Comparison of ENCODE assay signal across 4 worm cellular contexts in genomic region chrIV:12416629-12417404, ce11.
TF ChIP-seq lines count a peak whose summit lies in the region.

No protein-coding gene starts in this region.

TF ChIP-seq in whole organism, L2 larva, 48 proteins besides CTCF, POLR2A, EP300 and RAD21:
- TF ChIP-seq egl-27 (tag; optimal IDR thresholded peaks at IDR 0.05; lab: Kevin White, UChicago) (no peak), sma-9 (GFP tag; optimal IDR thresholded peaks at IDR 0.05; lab: Kevin White, UChicago) (peak; percentile 21), sma-9 (tag; optimal IDR thresholded peaks at IDR 0.05; lab: Kevin White, UChicago) (no peak), sma-3 (GFP tag; optimal IDR thresholded peaks at IDR 0.05; lab: Kevin White, UChicago) (peak; percentile 13), C34F6.9 (tag; optimal IDR thresholded peaks at IDR 0.05; lab: Kevin White, UChicago) (peak; percentile 4), unc-55 (GFP tag; optimal IDR thresholded peaks at IDR 0.05; lab: Kevin White, UChicago) (no peak), gmeb-1 (tag; optimal IDR thresholded peaks at IDR 0.05; lab: Kevin White, UChicago) (no peak), lin-11 (tag; optimal IDR thresholded peaks at IDR 0.05; lab: Kevin White, UChicago) (peak; percentile 11), nhr-129 (tag; optimal IDR thresholded peaks at IDR 0.05; lab: Kevin White, UChicago) (peak; percentile 58), crh-2 (tag; optimal IDR thresholded peaks at IDR 0.05; lab: Kevin White, UChicago) (no peak), lin-13 (GFP tag; optimal IDR thresholded peaks at IDR 0.05; lab: Kevin White, UChicago) (no peak), ceh-16 (tag; optimal IDR thresholded peaks at IDR 0.05; lab: Kevin White, UChicago) (no peak), lsy-2 (tag; optimal IDR thresholded peaks at IDR 0.05; lab: Kevin White, UChicago) (peak in 1 of 2 experiments; percentile 26)
TF ChIP-seq in whole organism, L2 larva: peak in this region for 6.

TF ChIP-seq in whole organism, L4 larva, 104 proteins besides CTCF, POLR2A, EP300 and RAD21 (continues in another document):
- TF ChIP-seq duxl-1 (tag; optimal IDR thresholded peaks at IDR 0.05; lab: Kevin White, UChicago; ENCODE audit: poor library complexity) (peak; percentile 9), cey-2 (tag; optimal IDR thresholded peaks at IDR 0.05; lab: Kevin White, UChicago; ENCODE audit: borderline replicate concordance, insufficient read depth) (no peak), daf-16 (GFP tag; optimal IDR thresholded peaks at IDR 0.05; lab: Kevin White, UChicago) (peak in 1 of 2 experiments; percentile 31), daf-16 (tag; optimal IDR thresholded peaks at IDR 0.05; lab: Kevin White, UChicago) (peak; percentile 45), ZK546.5 (tag; optimal IDR thresholded peaks at IDR 0.05; lab: Kevin White, UChicago) (no peak), hlh-30 (tag; optimal IDR thresholded peaks at IDR 0.05; lab: Kevin White, UChicago; ENCODE audit: insufficient read depth) (no peak), ces-1 (GFP tag; optimal IDR thresholded peaks at IDR 0.05; lab: Kevin White, UChicago) (no peak), T26A8.4 (GFP tag; IDR thresholded peaks at IDR 0.05; lab: Robert Waterston, UW) (peak; percentile 19; the same call in 1 of the 2 replicates), egl-43 (GFP tag; IDR thresholded peaks at IDR 0.05; lab: Robert Waterston, UW) (peak; percentile 73), daf-19 (GFP tag; conservative IDR thresholded peaks at IDR 0.05; lab: Robert Waterston, UW) (peak; percentile 63; the same call in 1 of the 2 replicates), mdt-29 (GFP tag; IDR thresholded peaks at IDR 0.05; lab: Robert Waterston, UW) (no peak), nhr-48 (tag; optimal IDR thresholded peaks at IDR 0.05; lab: Kevin White, UChicago) (peak; percentile 20), mes-2 (tag; optimal IDR thresholded peaks at IDR 0.05; lab: Kevin White, UChicago; ENCODE audit: poor library complexity, severe bottlenecking) (peak; percentile 56), mep-1 (tag; optimal IDR thresholded peaks at IDR 0.05; lab: Kevin White, UChicago) (peak; percentile 21), dmd-9 (GFP tag; IDR thresholded peaks at IDR 0.05; lab: Robert Waterston, UW) (0 out of 2 replicates have a peak, but pooled peaks have one; percentile 10), ceh-20 (GFP tag; IDR thresholded peaks at IDR 0.05; lab: Robert Waterston, UW) (0 out of 2 replicates have a peak, but pooled peaks have one; percentile 14), nhr-76 (tag; optimal IDR thresholded peaks at IDR 0.05; lab: Kevin White, UChicago) (no peak), fkh-10 (GFP tag; optimal IDR thresholded peaks at IDR 0.05; lab: Kevin White, UChicago) (no peak), lir-3 (tag; optimal IDR thresholded peaks at IDR 0.05; lab: Kevin White, UChicago) (peak; percentile 45), nhr-10 (tag; optimal IDR thresholded peaks at IDR 0.05; lab: Kevin White, UChicago) (no peak), dmd-6 (GFP tag; IDR thresholded peaks at IDR 0.05; lab: Robert Waterston, UW) (peak; percentile 35), madf-5 (GFP tag; IDR thresholded peaks at IDR 0.05; lab: Robert Waterston, UW) (no peak), tag-97 (GFP tag; IDR thresholded peaks at IDR 0.05; lab: Robert Waterston, UW) (no peak), dmd-8 (GFP tag; IDR thresholded peaks at IDR 0.05; lab: Robert Waterston, UW) (peak; percentile 42; the same call in 1 of the 2 replicates), Y105C5A.15 (GFP tag; IDR thresholded peaks at IDR 0.05; lab: Robert Waterston, UW) (no peak)

TF ChIP-seq in whole organism, late embryonic, 69 proteins besides CTCF, POLR2A, EP300 and RAD21:
- TF ChIP-seq tbx-7 (tag; optimal IDR thresholded peaks at IDR 0.05; lab: Kevin White, UChicago) (no peak), rnt-1 (tag; optimal IDR thresholded peaks at IDR 0.05; lab: Kevin White, UChicago) (no peak), fax-1 (tag; optimal IDR thresholded peaks at IDR 0.05; lab: Kevin White, UChicago) (no peak), dve-1 (tag; optimal IDR thresholded peaks at IDR 0.05; lab: Kevin White, UChicago) (peak; percentile 22), ceh-19 (GFP tag; optimal IDR thresholded peaks at IDR 0.05; lab: Kevin White, UChicago) (peak; percentile 46), hlh-13 (GFP tag; optimal IDR thresholded peaks at IDR 0.05; lab: Kevin White, UChicago) (peak; percentile 31), C38D4.7 (GFP tag; optimal IDR thresholded peaks at IDR 0.05; lab: Kevin White, UChicago) (peak; percentile 40), ceh-31 (tag; optimal IDR thresholded peaks at IDR 0.05; lab: Kevin White, UChicago) (no peak), ceh-24 (tag; optimal IDR thresholded peaks at IDR 0.05; lab: Kevin White, UChicago) (no peak), nhr-232 (tag; optimal IDR thresholded peaks at IDR 0.05; lab: Kevin White, UChicago) (peak; percentile 8), hlh-6 (tag; optimal IDR thresholded peaks at IDR 0.05; lab: Kevin White, UChicago) (peak; percentile 44), pha-4 (tag; optimal IDR thresholded peaks at IDR 0.05; lab: Kevin White, UChicago) (no peak), che-1 (tag; optimal IDR thresholded peaks at IDR 0.05; lab: Kevin White, UChicago) (peak; percentile 34), ceh-30 (tag; optimal IDR thresholded peaks at IDR 0.05; lab: Kevin White, UChicago) (no peak)

TF ChIP-seq in whole organism, mixed stage, embryonic, 35 proteins besides CTCF, POLR2A, EP300 and RAD21:
- TF ChIP-seq ceh-83 (GFP tag; optimal IDR thresholded peaks at IDR 0.05; lab: Kevin White, UChicago) (peak; percentile 34), cnd-1 (tag; optimal IDR thresholded peaks at IDR 0.05; lab: Kevin White, UChicago) (peak; percentile 35), pha-4 (tag; optimal IDR thresholded peaks at IDR 0.05; lab: Kevin White, UChicago) (no peak), ham-2 (GFP tag; optimal IDR thresholded peaks at IDR 0.05; lab: Kevin White, UChicago) (peak; percentile 48), M03D4.4 (tag; optimal IDR thresholded peaks at IDR 0.05; lab: Kevin White, UChicago) (peak; percentile 32), mab-5 (tag; optimal IDR thresholded peaks at IDR 0.05; lab: Kevin White, UChicago) (no peak), drap-1 (GFP tag; optimal IDR thresholded peaks at IDR 0.05; lab: Kevin White, UChicago) (no peak), ces-1 (GFP tag; optimal IDR thresholded peaks at IDR 0.05; lab: Kevin White, UChicago) (no peak), ztf-11 (tag; optimal IDR thresholded peaks at IDR 0.05; lab: Kevin White, UChicago) (no peak), lsy-2 (tag; optimal IDR thresholded peaks at IDR 0.05; lab: Kevin White, UChicago) (no peak), mls-2 (tag; optimal IDR thresholded peaks at IDR 0.05; lab: Kevin White, UChicago) (no peak), nhr-28 (tag; optimal IDR thresholded peaks at IDR 0.05; lab: Kevin White, UChicago) (no peak), mep-1 (tag; optimal IDR thresholded peaks at IDR 0.05; lab: Kevin White, UChicago) (no peak), hlh-1 (tag; optimal IDR thresholded peaks at IDR 0.05; lab: Kevin White, UChicago) (no peak), unc-120 (tag; optimal IDR thresholded peaks at IDR 0.05; lab: Kevin White, UChicago; ENCODE audit: poor library complexity, severe bottlenecking) (no peak), lin-32 (GFP tag; optimal IDR thresholded peaks at IDR 0.05; lab: Kevin White, UChicago) (peak; percentile 63), nhr-237 (tag; optimal IDR thresholded peaks at IDR 0.05; lab: Kevin White, UChicago) (no peak), nhr-12 (tag; optimal IDR thresholded peaks at IDR 0.05; lab: Kevin White, UChicago) (no peak), sptf-1 (tag; optimal IDR thresholded peaks at IDR 0.05; lab: Kevin White, UChicago) (peak; percentile 52)
